Worm (Caenorhabditis elegans) whole organism, late embryonic: Measurements from ENCODE around the gene clec-173.

Source experiments
- dve-1 ChIP-seq: sonication (generic microtip); optimal IDR thresholded peaks from 2 replicates; lab custom pipeline; 2017; ENCODE audit warnings: antibody characterized with exemption, mild to moderate bottlenecking, missing genetic modification characterization, missing compliant biosample characterization
- elt-2 ChIP-seq: sonication (generic microtip); optimal IDR thresholded peaks from 2 replicates; lab custom pipeline; 2016; ENCODE audit warnings: missing genetic modification reagents, missing genetic modification characterization, missing compliant biosample characterization

The clec-173 gene

ce11 chrIV:3221158-3221557, 46.3 kb downstream of the clec-173 start:
- TF ChIP-seq dve-1 (tag; lab: Kevin White, UChicago) (no peak), elt-2 (tag; lab: Kevin White, UChicago) (peak; percentile 8)
